Fruit fly (Drosophila melanogaster) S2 (cell line): ENCODE measurements around the gene ab.

Experiments used
- CG8478 ChIP-seq: fragments of >200 bp; optimal IDR thresholded peaks from 2 replicates; lab custom pipeline; 2018
- CTCF ChIP-seq, 2 experiments: fragments of >200 bp; optimal IDR thresholded peaks; 2 replicates each; lab custom pipeline; 2018

dm6 chr2L:11219446-11220038 lies 9.1 kb downstream of the ab start:
- TF ChIP-seq CTCF (optimal IDR thresholded peaks at IDR 0.05; lab: Kevin White, UChicago) (no peak), CG8478 (lab: Kevin White, UChicago) (no peak)
